Worm (Caenorhabditis elegans): Measurements from ENCODE around the gene C32B5.13.

DNA sequence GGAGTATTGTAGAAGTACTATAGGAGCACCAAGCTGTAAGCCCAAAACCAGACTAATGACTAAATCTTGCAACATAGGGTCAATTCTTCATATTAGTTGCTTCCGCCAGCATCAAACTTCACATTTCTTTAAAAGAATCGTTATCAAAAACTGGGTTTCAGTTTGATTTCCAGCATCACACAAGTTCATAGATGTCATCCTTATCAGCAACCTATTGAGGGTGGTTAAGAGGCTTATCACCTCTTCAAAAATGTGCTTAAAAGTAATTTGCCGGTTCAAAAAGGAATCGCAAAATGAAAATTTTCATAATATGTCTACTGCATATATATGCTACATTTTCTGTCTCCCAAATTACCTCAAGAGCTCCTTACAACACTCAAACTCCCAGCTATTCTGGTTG, 18.1 kb downstream of the C32B5.13 start, which contains the start of gene clec-43:
- TF ChIP-seq nhr-237 (tag; optimal IDR thresholded peaks at IDR 0.05) (no peak), unc-62 (GFP tag; optimal IDR thresholded peaks at IDR 0.05) (no peak)
